Fruit fly (Drosophila melanogaster) whole organism: ENCODE measurements around the gene CG33777.

ENCODE experiments used
- CG8478 ChIP-seq: fragments of >200 bp; optimal IDR thresholded peaks from 2 replicates; lab custom pipeline; 2018; ENCODE audit warnings: inconsistent platforms
- Dll ChIP-seq: fragments of >200 bp; optimal IDR thresholded peaks from 2 replicates; lab custom pipeline; 2017
- EcR ChIP-seq, 2 experiments: fragments of >200 bp; optimal IDR thresholded peaks; 2 replicates each; lab custom pipeline; 2017; ENCODE audit warnings: missing biosample characterization in 2 of 2, missing genetic modification characterization in 2 of 2, missing genetic modification reagents in 2 of 2
- pan ChIP-seq: fragments of >200 bp; optimal IDR thresholded peaks from 2 replicates; lab custom pipeline; 2017
- psq ChIP-seq: fragments of >200 bp; optimal IDR thresholded peaks from 2 replicates; lab custom pipeline; 2017
- usp ChIP-seq: fragments of >200 bp; optimal IDR thresholded peaks from 2 replicates; lab custom pipeline; 2017; ENCODE audit warnings: missing biosample characterization, missing genetic modification characterization, mixed read lengths

The CG33777 gene

dm6 chr3L:4550153-4550802, 4.8 kb downstream of the CG33777 start:
- no peak for TF ChIP-seq psq
- no peak for TF ChIP-seq usp (GFP tag; lab: Kevin White, UChicago)
- TF ChIP-seq CG8478 (lab: Kevin White, UChicago), result no peak
- no peak for TF ChIP-seq pan
- no peak for TF ChIP-seq EcR (GFP tag; optimal IDR thresholded peaks at IDR 0.05; lab: Kevin White, UChicago)
- TF ChIP-seq Dll (lab: Kevin White, UChicago), result no peak

- TF ChIP-seq psq (no peak), CG8478 (lab: Kevin White, UChicago) (no peak), EcR (GFP tag; optimal IDR thresholded peaks at IDR 0.05; lab: Kevin White, UChicago) (no peak), pan (no peak), Dll (lab: Kevin White, UChicago) (no peak), usp (GFP tag; lab: Kevin White, UChicago) (no peak)
These were observed 5.7 kb downstream of the CG33777 start for dm6 chr3L:4549341-4549740.

DNA sequence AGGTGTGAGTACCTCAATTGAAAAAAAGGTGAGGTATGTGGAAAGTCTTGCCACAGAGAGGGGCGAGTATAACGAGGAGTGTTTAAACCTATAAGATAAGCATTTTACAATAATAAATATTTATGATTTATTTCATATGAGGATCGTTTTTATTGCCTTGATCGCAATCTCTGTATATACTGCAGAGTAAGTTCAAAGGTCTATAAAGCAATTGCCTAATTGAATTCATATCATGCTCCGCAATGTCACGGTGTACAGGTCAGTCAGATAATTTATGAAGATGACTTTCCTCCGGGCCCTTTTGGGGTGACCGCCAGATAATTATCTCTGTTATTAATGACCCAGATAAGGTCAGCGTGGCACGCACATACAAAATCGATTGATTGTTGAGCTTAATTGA, 6.7 kb downstream of the CG33777 start:
- no peak for TF ChIP-seq EcR (GFP tag; optimal IDR thresholded peaks at IDR 0.05; lab: Kevin White, UChicago)
- no peak for TF ChIP-seq usp (GFP tag; lab: Kevin White, UChicago)
- no peak for TF ChIP-seq Dll (lab: Kevin White, UChicago)
- TF ChIP-seq psq, result no peak
- no peak for TF ChIP-seq pan
- no peak for TF ChIP-seq CG8478 (lab: Kevin White, UChicago)

- TF ChIP-seq EcR (GFP tag; optimal IDR thresholded peaks at IDR 0.05; lab: Kevin White, UChicago), result no peak
- no peak for TF ChIP-seq usp (GFP tag; lab: Kevin White, UChicago)
- no peak for TF ChIP-seq psq
- TF ChIP-seq pan, result no peak
- no peak for TF ChIP-seq Dll (lab: Kevin White, UChicago)
- TF ChIP-seq CG8478 (lab: Kevin White, UChicago), result no peak
These were observed 8.4 kb downstream of the CG33777 start for dm6 chr3L:4546650-4547049.

- TF ChIP-seq EcR (GFP tag; optimal IDR thresholded peaks at IDR 0.05; lab: Kevin White, UChicago) (no peak), pan (no peak), usp (GFP tag; lab: Kevin White, UChicago) (no peak), CG8478 (lab: Kevin White, UChicago) (no peak), psq (no peak), Dll (lab: Kevin White, UChicago) (no peak)
These were observed 9.3 kb downstream of the CG33777 start for dm6 chr3L:4545731-4546130.

dm6 chr3L:4545138-4545537, 9.9 kb downstream of the CG33777 start:
- TF ChIP-seq psq (no peak), usp (GFP tag; lab: Kevin White, UChicago) (no peak), EcR (GFP tag; optimal IDR thresholded peaks at IDR 0.05; lab: Kevin White, UChicago) (no peak), Dll (lab: Kevin White, UChicago) (no peak), CG8478 (lab: Kevin White, UChicago) (no peak), pan (no peak)

- TF ChIP-seq psq (no peak), pan (no peak), Dll (lab: Kevin White, UChicago) (no peak), CG8478 (lab: Kevin White, UChicago) (no peak), EcR (GFP tag; optimal IDR thresholded peaks at IDR 0.05; lab: Kevin White, UChicago) (no peak), usp (GFP tag; lab: Kevin White, UChicago) (no peak)
These were observed 10.4 kb downstream of the CG33777 start for dm6 chr3L:4544633-4545032.

DNA sequence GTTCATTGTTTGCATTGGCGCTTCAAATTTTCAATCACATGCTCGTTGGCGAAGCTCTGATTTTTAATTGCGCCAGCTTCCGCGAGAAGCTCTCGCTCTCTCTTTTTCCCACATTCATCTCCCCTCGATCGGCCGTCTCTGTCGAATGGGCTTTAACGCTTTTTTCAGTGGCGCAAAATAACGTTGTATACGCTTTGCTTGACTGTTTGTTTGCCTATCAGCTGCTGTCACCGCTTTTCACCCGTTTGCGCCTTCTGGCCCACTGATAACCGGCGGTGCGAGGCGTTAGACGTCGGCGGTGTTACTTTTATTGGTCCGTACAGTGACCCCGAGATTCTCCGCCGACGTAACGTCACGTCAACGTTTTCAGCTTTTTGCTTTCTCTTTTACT, 11.2 kb downstream of the CG33777 start:
- TF ChIP-seq psq (no peak), EcR (GFP tag; optimal IDR thresholded peaks at IDR 0.05; lab: Kevin White, UChicago) (peak; percentile 44 to 88), pan (no peak), Dll (lab: Kevin White, UChicago) (no peak)

dm6 chr3L:4543034-4543806, 11.8 kb downstream of the CG33777 start:
- no peak for TF ChIP-seq pan
- TF ChIP-seq EcR (GFP tag; optimal IDR thresholded peaks at IDR 0.05; lab: Kevin White, UChicago), result peak in 1 of 2 experiments; percentile 81

DNA sequence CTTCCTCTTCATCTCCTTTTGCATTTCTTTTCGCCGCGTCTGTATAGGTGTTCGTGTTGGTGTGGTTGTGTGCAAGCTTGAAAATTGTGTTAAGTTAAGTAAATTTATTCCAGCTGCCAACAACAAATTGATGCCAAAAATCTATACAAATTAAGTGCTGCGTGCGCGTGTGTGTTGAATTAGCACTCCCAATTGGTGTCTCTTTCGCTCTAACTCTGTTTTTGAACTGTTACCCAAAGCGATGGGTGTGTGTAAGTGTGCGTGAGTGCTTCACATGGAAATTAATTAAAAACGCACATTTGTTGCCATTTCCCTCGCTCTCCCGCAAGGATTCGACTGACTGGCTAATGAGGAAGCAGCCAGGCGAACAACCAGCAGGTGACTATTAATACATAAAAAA, 12.5 kb downstream of the CG33777 start:
- TF ChIP-seq psq (no peak), usp (GFP tag; lab: Kevin White, UChicago) (no peak), Dll (lab: Kevin White, UChicago) (no peak), EcR (GFP tag; optimal IDR thresholded peaks at IDR 0.05; lab: Kevin White, UChicago) (no peak), CG8478 (lab: Kevin White, UChicago) (no peak), pan (no peak)

DNA sequence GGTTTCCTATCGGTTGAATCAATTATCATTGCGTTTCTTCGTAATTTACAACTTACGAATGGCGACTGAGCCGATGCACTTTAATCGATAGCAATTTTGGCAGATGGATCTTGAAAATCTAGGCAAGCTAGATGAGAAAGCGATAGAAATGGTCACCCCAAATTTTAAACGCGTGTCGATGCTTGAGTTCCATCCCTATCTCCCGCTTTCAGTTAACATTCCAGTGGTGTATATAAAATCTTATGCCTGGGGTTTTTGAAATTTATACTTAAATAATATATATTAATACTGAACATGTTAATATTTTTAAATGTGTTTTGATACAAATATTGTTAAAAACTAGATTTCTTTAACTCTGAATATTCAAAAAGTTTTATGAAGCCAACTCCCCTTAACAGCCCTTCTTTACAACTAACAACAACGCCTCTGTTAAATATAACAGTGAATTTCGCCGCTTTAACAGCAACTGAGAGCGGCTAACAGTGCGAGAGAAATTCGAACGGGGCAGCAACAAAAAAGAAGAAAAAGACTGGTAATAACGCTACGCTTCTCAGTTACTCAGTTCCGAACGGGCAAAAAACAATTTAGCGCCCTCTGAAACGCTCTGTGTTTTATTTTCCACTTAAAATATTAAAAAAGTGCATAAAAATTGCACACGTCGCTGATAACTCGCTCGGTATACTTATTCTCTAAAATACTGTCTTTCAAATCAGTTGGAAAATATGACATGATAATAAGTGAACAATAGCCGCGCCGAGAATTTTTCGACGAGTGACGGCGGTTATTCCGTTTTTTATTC, 13.3 kb downstream of the CG33777 start, which contains the start of gene CG11357:
TSS of gene CG11357 (plus strand) at position 479 of the 799 bp plus-strand sequence.
- TF ChIP-seq pan, result no peak
- TF ChIP-seq usp (GFP tag; lab: Kevin White, UChicago), result no peak
- TF ChIP-seq psq, result no peak
- TF ChIP-seq Dll (lab: Kevin White, UChicago), result no peak
- no peak for TF ChIP-seq EcR (GFP tag; optimal IDR thresholded peaks at IDR 0.05; lab: Kevin White, UChicago)
- no peak for TF ChIP-seq CG8478 (lab: Kevin White, UChicago)

dm6 chr3L:4541070-4541469, 14.0 kb downstream of the CG33777 start, which contains the start of gene CG32243:
TSS of gene CG32243 (minus strand) at chr3L:4541244.
- TF ChIP-seq EcR (GFP tag; optimal IDR thresholded peaks at IDR 0.05; lab: Kevin White, UChicago), result no peak
- TF ChIP-seq CG8478 (lab: Kevin White, UChicago), result no peak
- no peak for TF ChIP-seq pan
- TF ChIP-seq psq, result no peak
- no peak for TF ChIP-seq Dll (lab: Kevin White, UChicago)
- TF ChIP-seq usp (GFP tag; lab: Kevin White, UChicago), result no peak
